Fruit fly (Drosophila melanogaster): ENCODE measurements around the gene Arglu1.

dm6 chr2L:9886086-9886485, 51.8 kb downstream of the Arglu1 start, which contains the start of gene nAChRalpha6:
- TF ChIP-seq Pif1B (GFP tag; optimal IDR thresholded peaks at IDR 0.05) (no peak), CG15710 (tag; optimal IDR thresholded peaks at IDR 0.05) (no peak), rn (GFP tag; IDR thresholded peaks at IDR 0.05) (no peak), EcR (GFP tag; optimal IDR thresholded peaks at IDR 0.05) (no peak), CG12605 (GFP tag; IDR thresholded peaks at IDR 0.05) (no peak), CG8159 (tag; optimal IDR thresholded peaks at IDR 0.05) (no peak), CG34367 (tag; optimal IDR thresholded peaks at IDR 0.05) (no peak), Snoo (tag; optimal IDR thresholded peaks at IDR 0.05) (no peak), D1 (tag; optimal IDR thresholded peaks at IDR 0.05) (no peak), CG10348 (GFP tag; IDR thresholded peaks at IDR 0.05) (no peak)
